Worm (Caenorhabditis elegans) whole organism, L3 larva: ENCODE data around the gene his-18.

Source experiments
- R02D3.7 ChIP-seq: fragments of 150-350 bp; optimal IDR thresholded peaks from 2 replicates; lab custom pipeline; 2014; ENCODE audit warnings: missing biosample characterization, missing genetic modification characterization
- ZK546.5 ChIP-seq: sonication (generic microtip); optimal IDR thresholded peaks from 2 replicates; lab custom pipeline; 2017; ENCODE audit warnings: missing biosample characterization, missing genetic modification characterization
- aly-2 ChIP-seq: fragments of 150-350 bp; optimal IDR thresholded peaks from 2 replicates; lab custom pipeline; 2014; ENCODE audit warnings: missing biosample characterization, missing genetic modification characterization
- ama-1 ChIP-seq: fragments of 150-350 bp; optimal IDR thresholded peaks from 2 replicates; lab custom pipeline; 2018
- ceh-28 ChIP-seq: fragments of 150-350 bp; optimal IDR thresholded peaks from 2 replicates; lab custom pipeline; 2014; ENCODE audit warnings: missing biosample characterization, missing genetic modification reagents, missing genetic modification characterization
- ceh-82 ChIP-seq: fragments of 150-350 bp; optimal IDR thresholded peaks from 2 replicates; lab custom pipeline; 2014; ENCODE audit warnings: missing biosample characterization, missing genetic modification characterization
- ceh-9 ChIP-seq: sonication (generic microtip); optimal IDR thresholded peaks from 2 replicates; lab custom pipeline; 2018; ENCODE audit warnings: missing biosample characterization, missing genetic modification characterization
- daf-12 ChIP-seq: fragments of 150-350 bp; optimal IDR thresholded peaks from 2 replicates; lab custom pipeline; 2014; ENCODE audit warnings: missing biosample characterization, missing genetic modification reagents, missing genetic modification characterization
- egl-27 ChIP-seq: sonication (generic microtip); optimal IDR thresholded peaks from 4 replicates; lab custom pipeline; 2017; ENCODE audit warnings: missing biosample characterization, missing genetic modification reagents, missing genetic modification characterization
- elt-1 ChIP-seq: fragments of 150-350 bp; optimal IDR thresholded peaks from 2 replicates; lab custom pipeline; 2014; ENCODE audit warnings: missing biosample characterization, missing genetic modification characterization
- elt-2 ChIP-seq: sonication (generic microtip); optimal IDR thresholded peaks from 2 replicates; lab custom pipeline; 2016; ENCODE audit warnings: missing genetic modification reagents, mild to moderate bottlenecking, missing genetic modification characterization, missing compliant biosample characterization
- fkh-2 ChIP-seq: fragments of 150-350 bp; optimal IDR thresholded peaks from 2 replicates; lab custom pipeline; 2014; ENCODE audit warnings: missing biosample characterization, missing genetic modification reagents, missing genetic modification characterization
- hmg-11 ChIP-seq: sonication (generic microtip); optimal IDR thresholded peaks from 2 replicates; lab custom pipeline; 2016; ENCODE audit warnings: missing genetic modification characterization, missing compliant biosample characterization
- jun-1 ChIP-seq: fragments of 150-350 bp; optimal IDR thresholded peaks from 2 replicates; lab custom pipeline; 2014; ENCODE audit warnings: missing biosample characterization, missing genetic modification reagents, missing genetic modification characterization
- lin-15B ChIP-seq: fragments of 150-350 bp; optimal IDR thresholded peaks from 2 replicates; lab custom pipeline; 2014; ENCODE audit warnings: missing biosample characterization, missing genetic modification characterization
- lin-39 ChIP-seq: fragments of 150-350 bp; optimal IDR thresholded peaks from 2 replicates; lab custom pipeline; 2018; ENCODE audit warnings: missing biosample characterization, missing genetic modification reagents, missing genetic modification characterization
- lsy-12 ChIP-seq: sonication (generic microtip); optimal IDR thresholded peaks from 2 replicates; lab custom pipeline; 2016; ENCODE audit warnings: mild to moderate bottlenecking, missing genetic modification characterization, missing compliant biosample characterization
- nfya-1 ChIP-seq: sonication (generic microtip); optimal IDR thresholded peaks from 2 replicates; lab custom pipeline; 2017; ENCODE audit warnings: missing genetic modification characterization, mild to moderate bottlenecking, missing compliant biosample characterization, antibody characterized with exemption, moderate library complexity; ENCODE audit not compliant: insufficient read depth
- nhr-11 ChIP-seq: fragments of 150-350 bp; optimal IDR thresholded peaks from 2 replicates; lab custom pipeline; 2014; ENCODE audit warnings: missing biosample characterization, missing genetic modification characterization
- nhr-12 ChIP-seq: fragments of 150-350 bp; optimal IDR thresholded peaks from 2 replicates; lab custom pipeline; 2014; ENCODE audit warnings: missing biosample characterization, missing genetic modification characterization
- nhr-23 ChIP-seq: fragments of 150-350 bp; optimal IDR thresholded peaks from 2 replicates; lab custom pipeline; 2014; ENCODE audit warnings: missing biosample characterization, missing genetic modification reagents, missing genetic modification characterization
- nhr-25 ChIP-seq: sonication (generic microtip); optimal IDR thresholded peaks from 2 replicates; lab custom pipeline; 2017; ENCODE audit warnings: missing biosample characterization, missing genetic modification characterization
- nhr-43 ChIP-seq: sonication (generic microtip); optimal IDR thresholded peaks from 2 replicates; lab custom pipeline; 2016; ENCODE audit warnings: mild to moderate bottlenecking, missing genetic modification characterization, missing compliant biosample characterization; ENCODE audit not compliant: poor library complexity, severe bottlenecking
- nhr-67 ChIP-seq: fragments of 150-350 bp; optimal IDR thresholded peaks from 2 replicates; lab custom pipeline; 2014; ENCODE audit warnings: missing biosample characterization, missing genetic modification characterization
- nhr-76 ChIP-seq: fragments of 150-350 bp; sonication (generic microtip); optimal IDR thresholded peaks from 5 replicates; lab custom pipeline; 2014; ENCODE audit warnings: missing biosample characterization, missing genetic modification characterization
- nhr-77 ChIP-seq: fragments of 150-350 bp; optimal IDR thresholded peaks from 2 replicates; lab custom pipeline; 2014; ENCODE audit warnings: missing biosample characterization, missing genetic modification characterization
- pha-4 ChIP-seq: fragments of 150-350 bp; optimal IDR thresholded peaks from 2 replicates; lab custom pipeline; 2014; ENCODE audit warnings: missing biosample characterization, missing genetic modification reagents, missing genetic modification characterization
- pqm-1 ChIP-seq: fragments of 150-350 bp; optimal IDR thresholded peaks from 2 replicates; lab custom pipeline; 2017; ENCODE audit warnings: missing biosample characterization, missing genetic modification characterization, inconsistent platforms
- sea-2 ChIP-seq: fragments of 150-350 bp; sonication (generic microtip); optimal IDR thresholded peaks from 4 replicates; lab custom pipeline; 2014; ENCODE audit warnings: missing biosample characterization, missing genetic modification reagents, missing genetic modification characterization
- skn-1 ChIP-seq: fragments of 150-350 bp; optimal IDR thresholded peaks from 2 replicates; lab custom pipeline; 2014; ENCODE audit warnings: missing biosample characterization, missing genetic modification characterization
- snpc-4 ChIP-seq: fragments of 150-350 bp; optimal IDR thresholded peaks from 2 replicates; lab custom pipeline; 2014; ENCODE audit warnings: missing biosample characterization, missing genetic modification characterization
- unc-39 ChIP-seq: sonication (generic microtip); optimal IDR thresholded peaks from 4 replicates; lab custom pipeline; 2017; ENCODE audit warnings: missing biosample characterization, missing genetic modification characterization
- unc-62 ChIP-seq: fragments of 150-350 bp; sonication (generic microtip); optimal IDR thresholded peaks from 4 replicates; lab custom pipeline; 2014; ENCODE audit warnings: missing biosample characterization, missing genetic modification reagents, missing genetic modification characterization
- zag-1 ChIP-seq: fragments of 150-350 bp; optimal IDR thresholded peaks from 2 replicates; lab custom pipeline; 2014; ENCODE audit warnings: missing biosample characterization, missing genetic modification characterization
- ztf-11 ChIP-seq: fragments of 150-350 bp; optimal IDR thresholded peaks from 2 replicates; lab custom pipeline; 2014; ENCODE audit warnings: missing biosample characterization, missing genetic modification characterization
- ztf-4 ChIP-seq: fragments of 150-350 bp; optimal IDR thresholded peaks from 2 replicates; lab custom pipeline; 2014; ENCODE audit warnings: missing biosample characterization, missing genetic modification characterization

his-18 gene

DNA sequence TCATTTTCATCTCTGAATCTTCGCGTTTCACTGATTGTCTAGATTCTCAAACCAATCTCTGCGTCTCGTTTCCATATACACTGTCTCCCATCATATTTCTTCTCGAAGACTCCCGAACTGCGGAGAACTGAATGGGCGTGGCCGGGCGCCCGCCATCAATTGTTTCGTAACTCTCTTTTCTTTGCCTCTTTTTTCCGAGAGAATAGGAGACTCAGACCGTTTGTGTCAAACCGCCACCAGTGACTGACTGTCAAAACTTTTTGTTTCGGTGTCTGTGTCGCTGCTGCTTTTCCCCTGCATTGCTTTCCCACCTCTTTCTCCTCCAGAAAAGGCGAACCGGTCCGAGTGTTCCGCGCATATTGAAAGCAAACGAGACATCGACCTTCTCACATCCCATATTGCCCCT lies 38.2 kb downstream of the his-18 start, which contains the start of gene unc-23 (continued):
- TF ChIP-seq ZK546.5 (tag; lab: Kevin White, UChicago) (no peak), unc-62 (peak; percentile 70), unc-39 (tag; lab: Kevin White, UChicago) (no peak), ceh-82 (tag; lab: Kevin White, UChicago) (no peak), ama-1 (lab: Kevin White, UChicago) (peak; percentile 56), ceh-28 (tag; lab: Kevin White, UChicago) (peak; percentile 80)
- TF ChIP-seq, all 47 proteins: peak for 23

DNA sequence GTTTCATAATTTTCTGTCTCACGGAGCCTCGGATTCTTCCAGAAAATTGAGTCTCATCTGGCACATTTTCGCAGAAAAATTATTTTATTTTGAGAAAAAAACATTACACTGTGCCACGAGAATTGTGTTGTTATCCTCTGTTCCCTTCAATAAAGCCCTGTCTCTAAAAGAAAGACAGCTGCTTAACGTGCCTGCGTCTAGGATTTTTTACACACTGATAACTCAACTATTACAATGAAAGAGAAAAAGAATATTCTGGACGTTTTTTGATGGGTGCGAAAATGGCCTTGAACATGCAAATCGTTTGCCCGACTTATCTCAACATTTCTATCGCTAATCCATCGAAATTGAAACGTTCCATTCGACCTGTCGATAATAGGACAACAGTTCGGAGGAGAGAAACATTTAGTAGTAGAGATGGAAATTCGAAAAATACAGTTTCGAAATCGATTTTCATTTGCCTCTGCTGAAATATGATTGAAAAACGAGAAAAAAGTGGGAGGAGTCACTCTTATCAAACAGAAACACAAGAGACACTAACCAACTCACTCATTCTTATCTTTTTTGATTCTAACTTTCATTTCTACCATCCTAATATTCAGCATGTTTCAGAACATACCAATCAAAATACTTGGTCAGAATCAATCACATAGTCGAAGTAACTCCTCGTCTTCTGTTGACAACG lies 38.9 kb downstream of the his-18 start:
- no peak for TF ChIP-seq nhr-43 (tag; lab: Kevin White, UChicago)
- peak; percentile 44 for TF ChIP-seq nhr-23 (tag; lab: Kevin White, UChicago)
- TF ChIP-seq egl-27 (tag; lab: Kevin White, UChicago) = no peak
- TF ChIP-seq R02D3.7 (tag; lab: Kevin White, UChicago) = no peak
- no peak for TF ChIP-seq fkh-2
- TF ChIP-seq lin-15B (tag; lab: Kevin White, UChicago) = no peak
- TF ChIP-seq pqm-1 (tag; lab: Kevin White, UChicago) = peak; percentile 33
- no peak for TF ChIP-seq ceh-9 (tag; lab: Kevin White, UChicago)
- TF ChIP-seq ceh-28 (tag; lab: Kevin White, UChicago) = peak; percentile 13
- no peak for TF ChIP-seq nhr-11 (tag; lab: Kevin White, UChicago)
- TF ChIP-seq nhr-67 (tag; lab: Kevin White, UChicago) = no peak
- TF ChIP-seq nhr-25 (tag; lab: Kevin White, UChicago) = peak; percentile 76
- no peak for TF ChIP-seq sea-2
- TF ChIP-seq nfya-1 (tag; lab: Kevin White, UChicago) = peak; percentile 29
- no peak for TF ChIP-seq skn-1 (tag; lab: Kevin White, UChicago)
- TF ChIP-seq jun-1 (tag; lab: Kevin White, UChicago) = no peak
- TF ChIP-seq elt-2 = peak; percentile 67
- no peak for TF ChIP-seq lsy-12 (tag; lab: Kevin White, UChicago)
- TF ChIP-seq, all 47 proteins: peak for 6

DNA sequence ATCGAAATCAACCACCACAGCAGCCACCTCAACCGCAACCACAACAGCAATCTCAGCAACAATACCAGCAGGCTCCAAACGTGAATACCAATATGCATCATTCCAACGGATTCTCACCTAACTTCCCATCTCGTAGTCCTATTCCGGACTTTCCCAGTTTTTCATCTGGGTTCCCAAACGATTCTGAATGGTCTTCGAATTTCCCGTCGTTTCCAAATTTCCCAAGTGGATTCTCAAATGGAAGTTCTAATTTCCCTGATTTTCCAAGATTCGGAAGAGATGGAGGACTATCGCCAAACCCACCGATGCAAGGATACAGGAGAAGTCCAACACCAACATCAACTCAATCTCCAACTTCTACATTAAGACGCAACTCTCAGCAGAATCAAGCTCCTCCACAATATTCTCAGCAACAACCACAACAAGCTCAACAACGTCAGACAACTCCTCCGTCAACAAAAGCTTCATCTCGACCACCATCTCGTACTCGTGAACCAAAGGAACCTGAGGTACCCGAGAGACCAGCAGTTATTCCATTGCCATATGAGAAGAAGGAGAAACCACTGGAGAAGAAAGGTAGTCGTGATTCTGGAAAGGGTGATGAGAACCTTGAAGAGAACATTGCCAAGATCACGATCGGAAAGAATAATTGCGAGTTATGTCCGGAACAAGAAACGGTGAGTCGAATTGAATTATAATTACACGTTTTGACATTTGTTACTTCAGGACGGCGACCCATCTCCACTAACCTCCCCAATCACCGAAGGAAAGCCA lies 39.6 kb downstream of the his-18 start:
- TF ChIP-seq ama-1 (lab: Kevin White, UChicago) (peak; percentile 64), aly-2 (no peak), ceh-9 (tag; lab: Kevin White, UChicago) (no peak)

DNA sequence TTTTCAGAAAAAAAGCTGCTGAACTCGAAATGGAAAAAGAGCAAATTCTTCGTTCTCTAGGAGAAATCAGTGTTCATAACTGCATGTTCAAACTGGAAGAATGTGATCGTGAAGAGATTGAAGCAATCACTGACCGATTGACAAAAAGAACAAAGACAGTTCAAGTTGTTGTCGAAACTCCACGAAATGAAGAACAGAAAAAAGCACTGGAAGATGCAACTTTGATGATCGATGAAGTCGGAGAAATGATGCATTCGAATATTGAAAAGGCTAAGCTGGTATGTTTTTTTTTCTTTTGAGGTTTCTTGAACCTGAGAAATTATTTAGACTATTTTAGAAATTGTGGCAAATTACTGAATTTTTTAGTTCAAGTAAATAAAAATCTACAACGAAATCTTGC lies 40.4 kb downstream of the his-18 start:
- peak; percentile 81 for TF ChIP-seq ama-1 (lab: Kevin White, UChicago)
- TF ChIP-seq lin-15B (tag; lab: Kevin White, UChicago) = no peak
- TF ChIP-seq, all 47 proteins: peak for 1

DNA sequence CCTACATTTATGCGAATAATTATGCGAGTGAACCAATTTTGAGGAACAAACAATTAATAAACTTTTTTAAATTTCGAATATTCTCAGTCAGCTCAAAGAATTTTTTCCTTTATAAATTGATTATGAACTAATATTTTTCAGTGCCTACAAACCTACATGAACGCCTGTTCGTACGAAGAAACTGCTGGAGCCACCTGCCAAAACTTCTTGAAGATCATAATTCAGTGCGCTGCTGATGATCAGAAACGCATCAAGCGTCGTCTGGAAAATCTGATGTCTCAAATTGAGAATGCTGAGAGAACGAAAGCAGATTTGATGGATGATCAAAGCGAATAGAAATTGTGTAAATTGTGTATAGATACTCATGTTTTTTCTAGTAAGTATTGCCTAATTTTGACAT lies 40.9 kb downstream of the his-18 start:
- TF ChIP-seq nhr-43 (tag; lab: Kevin White, UChicago) = peak; percentile 8
- peak; percentile 76 for TF ChIP-seq ama-1 (lab: Kevin White, UChicago)
- no peak for TF ChIP-seq hmg-11 (tag; lab: Kevin White, UChicago)

DNA sequence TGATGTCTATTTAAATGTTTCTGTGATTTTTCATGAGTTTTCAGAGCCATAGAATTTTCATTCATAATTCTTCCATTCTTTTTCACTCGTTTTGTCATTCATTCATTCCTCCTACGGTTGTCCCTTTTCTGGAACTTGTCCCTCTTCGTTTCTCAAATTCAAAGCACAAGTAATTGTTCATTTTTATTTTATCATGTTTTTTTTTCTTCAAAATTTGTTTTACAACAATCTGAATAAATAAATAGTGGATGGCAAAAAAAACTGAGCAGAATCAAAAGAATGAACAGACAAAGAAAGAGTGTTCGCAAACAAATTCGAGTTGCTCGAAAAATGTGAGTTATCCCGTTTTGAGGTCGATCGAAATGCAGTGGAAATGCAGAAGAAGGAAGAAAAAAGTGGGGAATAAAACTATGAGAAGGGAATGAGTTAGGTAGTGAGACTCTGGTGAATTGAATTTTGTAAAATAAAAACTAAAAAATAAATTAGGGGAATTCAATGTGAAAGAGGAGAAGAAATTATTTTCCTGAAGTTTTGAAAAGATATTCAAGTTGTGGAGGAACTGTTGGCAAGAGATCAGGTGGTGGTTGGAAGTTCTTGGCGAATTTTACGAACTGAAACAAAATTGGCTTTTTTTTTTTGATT lies 41.5 kb downstream of the his-18 start:
- TF ChIP-seq egl-27 (tag; lab: Kevin White, UChicago) (no peak), lsy-12 (tag; lab: Kevin White, UChicago) (peak; percentile 1), unc-62 (no peak), ama-1 (lab: Kevin White, UChicago) (peak; percentile 98), pha-4 (peak; percentile 35), nhr-25 (tag; lab: Kevin White, UChicago) (peak; percentile 27), ztf-4 (tag; lab: Kevin White, UChicago) (peak; percentile 39), elt-2 (peak; percentile 32), lin-39 (tag; lab: Kevin White, UChicago) (no peak), daf-12 (tag; lab: Kevin White, UChicago) (no peak), nhr-76 (no peak), skn-1 (tag; lab: Kevin White, UChicago) (no peak), jun-1 (tag; lab: Kevin White, UChicago) (no peak), ceh-28 (tag; lab: Kevin White, UChicago) (no peak), hmg-11 (tag; lab: Kevin White, UChicago) (no peak), elt-1 (tag; lab: Kevin White, UChicago) (no peak), snpc-4 (no peak), nhr-12 (tag; lab: Kevin White, UChicago) (no peak), ceh-82 (tag; lab: Kevin White, UChicago) (no peak), aly-2 (no peak), nhr-67 (tag; lab: Kevin White, UChicago) (no peak), zag-1 (no peak), nfya-1 (tag; lab: Kevin White, UChicago) (peak; percentile 18), nhr-43 (tag; lab: Kevin White, UChicago) (no peak), ztf-11 (tag; lab: Kevin White, UChicago) (no peak), nhr-77 (tag; lab: Kevin White, UChicago) (no peak), nhr-11 (tag; lab: Kevin White, UChicago) (no peak)
